Worm (Caenorhabditis elegans) whole organism, late embryonic: ENCODE results near the gene cyp-34A1.

Experiments used
- ama-1 ChIP-seq: fragments of 150-350 bp; optimal IDR thresholded peaks from 2 replicates; lab custom pipeline; 2014
- ets-4 ChIP-seq: sonication (generic microtip); optimal IDR thresholded peaks from 2 replicates; lab custom pipeline; 2016; ENCODE audit warnings: missing genetic modification characterization, missing compliant biosample characterization
- hlh-13 ChIP-seq: fragments of 200-800 bp; sonication (Bioruptor generic); optimal IDR thresholded peaks from 2 replicates; lab custom pipeline; 2018; ENCODE audit warnings: mild to moderate bottlenecking, missing genetic modification characterization, missing compliant biosample characterization
- lim-6 ChIP-seq: sonication (generic microtip); optimal IDR thresholded peaks from 2 replicates; lab custom pipeline; 2016; ENCODE audit warnings: missing genetic modification characterization, missing compliant biosample characterization
- madf-2 ChIP-seq: sonication (generic microtip); optimal IDR thresholded peaks from 2 replicates; lab custom pipeline; 2017; ENCODE audit warnings: missing genetic modification characterization, missing compliant biosample characterization
- nhr-11 ChIP-seq: fragments of 150-350 bp; optimal IDR thresholded peaks from 2 replicates; lab custom pipeline; 2014; ENCODE audit warnings: missing biosample characterization, missing genetic modification characterization
- odd-2 ChIP-seq: sonication (generic microtip); optimal IDR thresholded peaks from 2 replicates; lab custom pipeline; 2017; ENCODE audit warnings: antibody characterized with exemption, mild to moderate bottlenecking, missing genetic modification characterization, missing compliant biosample characterization
- pha-4 ChIP-seq: fragments of 150-350 bp; optimal IDR thresholded peaks from 2 replicates; lab custom pipeline; 2018; ENCODE audit warnings: missing biosample characterization, missing genetic modification reagents, missing genetic modification characterization

- no peak for TF ChIP-seq ets-4 (tag; lab: Kevin White, UChicago)
- no peak for TF ChIP-seq nhr-11 (tag; lab: Kevin White, UChicago)
- no peak for TF ChIP-seq ama-1 (lab: Kevin White, UChicago)
- no peak for TF ChIP-seq odd-2
- TF ChIP-seq madf-2 (tag; lab: Kevin White, UChicago), result no peak
- TF ChIP-seq hlh-13 (GFP tag; lab: Kevin White, UChicago), result no peak
- no peak for TF ChIP-seq pha-4 (tag; lab: Kevin White, UChicago)
- TF ChIP-seq lim-6, result no peak
Measured at ce11 chrV:15272263-15272662, 15.5 kb downstream of the cyp-34A1 start, which contains the start of gene T10H4.4.
